Worm (Caenorhabditis elegans) whole organism, young adult: Measurements from ENCODE around the gene W06A11.1.

Experiments used
- D2030.7 ChIP-seq: fragments of 200-800 bp; sonication (Bioruptor generic); IDR thresholded peaks from 2 replicates; pipeline ENCODE4 v1.3.6; 2022; ENCODE audit warnings: missing genetic modification reagents, missing genetic modification characterization, missing compliant biosample characterization
- F10E7.11 ChIP-seq: sonication (generic microtip); optimal IDR thresholded peaks from 2 replicates; lab custom pipeline; 2017; ENCODE audit warnings: mild to moderate bottlenecking, missing genetic modification characterization, moderate library complexity, missing compliant biosample characterization
- F33H1.4 ChIP-seq: fragments of 200-800 bp; sonication (Bioruptor generic); IDR thresholded peaks from 2 replicates; pipeline ENCODE4 v1.3.6; 2022; ENCODE audit warnings: missing genetic modification reagents, missing genetic modification characterization, missing compliant biosample characterization
- F57C9.4 ChIP-seq: sonication (generic microtip); optimal IDR thresholded peaks from 2 replicates; lab custom pipeline; 2017; ENCODE audit warnings: mild to moderate bottlenecking, missing genetic modification characterization, missing compliant biosample characterization
- K11D2.4 ChIP-seq: fragments of 200-800 bp; sonication (Bioruptor generic); IDR thresholded peaks from 2 replicates; pipeline ENCODE4 v1.3.6; 2022; ENCODE audit warnings: missing genetic modification reagents, missing genetic modification characterization, missing compliant biosample characterization
- Y67H2A.10 ChIP-seq: fragments of 200-800 bp; sonication (Bioruptor generic); conservative IDR thresholded peaks from 2 replicates; pipeline ENCODE4 v1.3.6; 2022; ENCODE audit warnings: missing genetic modification reagents, missing genetic modification characterization, missing compliant biosample characterization
- Y79H2A.3 ChIP-seq: fragments of 200-800 bp; sonication (Bioruptor generic); conservative IDR thresholded peaks from 2 replicates; pipeline ENCODE4 v1.3.6; 2022; ENCODE audit warnings: missing genetic modification reagents, missing genetic modification characterization, missing compliant biosample characterization
- Y95B8A.8 ChIP-seq: fragments of 200-800 bp; sonication (Bioruptor generic); IDR thresholded peaks from 2 replicates; pipeline ENCODE4 v1.3.6; 2022; ENCODE audit warnings: missing genetic modification reagents, missing genetic modification characterization, missing compliant biosample characterization
- ama-1 ChIP-seq, 3 experiments: fragments of 150-350 bp in 1 of 3; sonication (generic microtip) in 2 of 3; optimal IDR thresholded peaks; 2 replicates each; lab custom pipeline; 2014 to 2018; ENCODE audit warnings: missing biosample characterization in 2 of 3, missing genetic modification characterization in 2 of 3, missing genetic modification reagents in 2 of 3
- aptf-2 ChIP-seq: fragments of 200-800 bp; sonication (Bioruptor generic); conservative IDR thresholded peaks from 2 replicates; pipeline ENCODE4 v1.3.6; 2022; ENCODE audit warnings: missing genetic modification reagents, missing genetic modification characterization, missing compliant biosample characterization
- aptf-3 ChIP-seq: fragments of 200-800 bp; sonication (Bioruptor generic); IDR thresholded peaks from 2 replicates; pipeline ENCODE4 v1.3.6; 2022; ENCODE audit warnings: missing genetic modification characterization, missing compliant biosample characterization
- athp-1 ChIP-seq: sonication (generic microtip); optimal IDR thresholded peaks from 2 replicates; lab custom pipeline; 2017; ENCODE audit warnings: mild to moderate bottlenecking, missing genetic modification characterization, missing compliant biosample characterization
- attf-3 ChIP-seq: fragments of 200-800 bp; sonication (Bioruptor generic); conservative IDR thresholded peaks from 2 replicates; pipeline ENCODE4 v1.3.6; 2022; ENCODE audit warnings: missing genetic modification reagents, missing genetic modification characterization, missing compliant biosample characterization
- attf-5 ChIP-seq: fragments of 200-800 bp; sonication (Bioruptor generic); optimal IDR thresholded peaks from 2 replicates; lab custom pipeline; 2018; ENCODE audit warnings: mild to moderate bottlenecking, missing genetic modification characterization, missing compliant biosample characterization
- attf-6 ChIP-seq: fragments of 200-800 bp; sonication (Bioruptor generic); IDR thresholded peaks from 2 replicates; pipeline ENCODE4 v1.3.6; 2022; ENCODE audit warnings: missing genetic modification reagents, missing genetic modification characterization, missing compliant biosample characterization
- ceh-100 ChIP-seq: fragments of 200-800 bp; sonication (Bioruptor generic); IDR thresholded peaks from 2 replicates; pipeline ENCODE4 v1.3.6; 2022; ENCODE audit warnings: missing genetic modification reagents, missing genetic modification characterization, missing compliant biosample characterization
- die-1 ChIP-seq: sonication (generic microtip); optimal IDR thresholded peaks from 2 replicates; lab custom pipeline; 2016; ENCODE audit warnings: missing genotype, mild to moderate bottlenecking, missing genetic modification characterization, missing compliant biosample characterization
- dox-1 ChIP-seq: fragments of 200-800 bp; sonication (Bioruptor generic); IDR thresholded peaks from 2 replicates; pipeline ENCODE4 v1.3.6; 2022; ENCODE audit warnings: missing genetic modification reagents, missing genetic modification characterization, missing compliant biosample characterization
- dpl-1 ChIP-seq: fragments of 150-350 bp; optimal IDR thresholded peaks from 2 replicates; lab custom pipeline; 2014; ENCODE audit warnings: missing biosample characterization, missing genetic modification reagents, missing genetic modification characterization
- efl-1 ChIP-seq: fragments of 150-350 bp; optimal IDR thresholded peaks from 2 replicates; lab custom pipeline; 2014; ENCODE audit warnings: missing biosample characterization, missing genetic modification reagents, missing genetic modification characterization
- egl-18 ChIP-seq: fragments of 200-800 bp; sonication (Bioruptor generic); IDR thresholded peaks from 2 replicates; pipeline ENCODE4 v1.3.6; 2022; ENCODE audit warnings: missing genetic modification reagents, missing genetic modification characterization, missing compliant biosample characterization
- egl-44 ChIP-seq: fragments of 200-800 bp; sonication (Bioruptor generic); IDR thresholded peaks from 2 replicates; pipeline ENCODE4 v1.3.6; 2022; ENCODE audit warnings: missing genetic modification reagents, missing genetic modification characterization, missing compliant biosample characterization
- gei-17 ChIP-seq: fragments of 200-800 bp; sonication (Bioruptor generic); optimal IDR thresholded peaks from 2 replicates; lab custom pipeline; 2018; ENCODE audit warnings: mild to moderate bottlenecking, missing genetic modification characterization, missing compliant biosample characterization
- hrde-1 ChIP-seq: sonication (generic microtip); optimal IDR thresholded peaks from 2 replicates; lab custom pipeline; 2016; ENCODE audit warnings: missing genetic modification characterization, mild to moderate bottlenecking, missing compliant biosample characterization, moderate library complexity, missing genotype, missing genetic modification reagents, borderline replicate concordance
- let-607 ChIP-seq, 2 experiments: fragments of 200-800 bp in 1 of 2; sonication (Bioruptor generic) in 1 of 2; sonication (generic microtip) in 1 of 2; optimal IDR thresholded peaks; 2 replicates each; lab custom pipeline; 2016 to 2018; ENCODE audit warnings: mild to moderate bottlenecking in 2 of 2, missing compliant biosample characterization in 2 of 2, missing genetic modification characterization in 2 of 2, moderate library complexity in 2 of 2, missing genotype in 1 of 2
- madf-6 ChIP-seq: fragments of 200-800 bp; sonication (Bioruptor generic); IDR thresholded peaks from 2 replicates; pipeline ENCODE4 v1.3.6; 2022; ENCODE audit warnings: missing genetic modification reagents, missing genetic modification characterization, missing compliant biosample characterization
- madf-8 ChIP-seq: fragments of 200-800 bp; sonication (Bioruptor generic); conservative IDR thresholded peaks from 2 replicates; pipeline ENCODE4 v1.3.6; 2022; ENCODE audit warnings: missing genetic modification reagents, missing genetic modification characterization, missing compliant biosample characterization
- mcd-1 ChIP-seq: fragments of 200-800 bp; sonication (Bioruptor generic); IDR thresholded peaks from 2 replicates; pipeline ENCODE4 v1.3.6; 2022; ENCODE audit warnings: missing genetic modification reagents, missing genetic modification characterization, missing compliant biosample characterization
- nfya-1 ChIP-seq: sonication (generic microtip); optimal IDR thresholded peaks from 2 replicates; lab custom pipeline; 2017; ENCODE audit warnings: antibody characterized with exemption, missing compliant biosample characterization, missing genetic modification characterization, borderline replicate concordance; ENCODE audit not compliant: insufficient read depth
- nfyb-1 ChIP-seq: fragments of 200-800 bp; sonication (Bioruptor generic); IDR thresholded peaks from 2 replicates; pipeline ENCODE4 v1.3.6; 2022; ENCODE audit warnings: missing genetic modification reagents, missing genetic modification characterization, missing compliant biosample characterization
- nhr-80 ChIP-seq: sonication (generic microtip); optimal IDR thresholded peaks from 2 replicates; lab custom pipeline; 2016; ENCODE audit warnings: missing genetic modification characterization, missing compliant biosample characterization
- pbrm-1 ChIP-seq: fragments of 200-800 bp; sonication (Bioruptor generic); IDR thresholded peaks from 2 replicates; pipeline ENCODE4 v1.3.6; 2022; ENCODE audit warnings: missing genetic modification reagents, missing genetic modification characterization, missing compliant biosample characterization
- rcor-1 ChIP-seq: fragments of 200-800 bp; sonication (Bioruptor generic); IDR thresholded peaks from 2 replicates; pipeline ENCODE4 v1.3.6; 2022; ENCODE audit warnings: missing genetic modification reagents, missing genetic modification characterization, missing compliant biosample characterization
- rec-8 ChIP-seq, 2 experiments: sonication (generic microtip); optimal IDR thresholded peaks; 2 replicates each; lab custom pipeline; 2016; ENCODE audit warnings: mild to moderate bottlenecking in 2 of 2, missing genetic modification characterization in 2 of 2, missing genetic modification reagents in 2 of 2, missing genotype in 2 of 2, missing biosample characterization in 1 of 2, missing compliant biosample characterization in 1 of 2, moderate library complexity in 1 of 2
- rpc-1 ChIP-seq, 2 experiments: fragments of 150-350 bp in 1 of 2; sonication (generic microtip) in 1 of 2; optimal IDR thresholded peaks; 2 replicates each; lab custom pipeline; 2014 to 2018; ENCODE audit warnings: missing biosample characterization in 1 of 2, missing genetic modification characterization in 1 of 2, missing genetic modification reagents in 1 of 2, missing genotype in 1 of 2
- sea-2 ChIP-seq: fragments of 200-800 bp; sonication (Bioruptor generic); IDR thresholded peaks from 2 replicates; pipeline ENCODE4 v1.3.6; 2022; ENCODE audit warnings: missing genetic modification characterization, missing compliant biosample characterization
- snpc-1.3 ChIP-seq: sonication (generic microtip); optimal IDR thresholded peaks from 2 replicates; lab custom pipeline; 2017; ENCODE audit warnings: missing genetic modification characterization, mild to moderate bottlenecking, missing compliant biosample characterization, antibody characterized with exemption, moderate library complexity, missing genotype, missing genetic modification reagents; ENCODE audit not compliant: insufficient read depth
- snpc-3.4 ChIP-seq: sonication (generic microtip); optimal IDR thresholded peaks from 2 replicates; lab custom pipeline; 2017; ENCODE audit warnings: missing genetic modification characterization, mild to moderate bottlenecking, missing compliant biosample characterization, antibody characterized with exemption, moderate library complexity, missing genotype, missing genetic modification reagents
- snpc-4 ChIP-seq, 5 experiments: fragments of 150-350 bp in 1 of 5; sonication (generic microtip) in 4 of 5; optimal IDR thresholded peaks; 2 replicates each; lab custom pipeline; 2014 to 2018; ENCODE audit warnings: missing genetic modification characterization in 5 of 5, missing biosample characterization in 3 of 5, antibody characterized with exemption in 2 of 5, mild to moderate bottlenecking in 2 of 5, missing compliant biosample characterization in 2 of 5, missing genotype in 2 of 5, moderate library complexity in 2 of 5, missing genetic modification reagents in 1 of 5
- tbp1 ChIP-seq: fragments of 200-800 bp; sonication (Bioruptor generic); optimal IDR thresholded peaks from 2 replicates; lab custom pipeline; 2018; ENCODE audit warnings: mild to moderate bottlenecking, missing genetic modification characterization, missing compliant biosample characterization
- tlf-1 ChIP-seq: fragments of 200-800 bp; sonication (Bioruptor generic); optimal IDR thresholded peaks from 2 replicates; lab custom pipeline; 2018; ENCODE audit warnings: mild to moderate bottlenecking, missing genetic modification characterization, missing compliant biosample characterization
- xnd-1 ChIP-seq: sonication (generic microtip); optimal IDR thresholded peaks from 2 replicates; lab custom pipeline; 2016; ENCODE audit warnings: missing genotype, missing genetic modification reagents, missing genetic modification characterization, missing compliant biosample characterization
- zim-3 ChIP-seq: sonication (generic microtip); optimal IDR thresholded peaks from 2 replicates; lab custom pipeline; 2017; ENCODE audit warnings: mild to moderate bottlenecking, missing genetic modification characterization, moderate library complexity, missing compliant biosample characterization
- ztf-18 ChIP-seq: sonication (generic microtip); optimal IDR thresholded peaks from 2 replicates; lab custom pipeline; 2016; ENCODE audit warnings: missing genotype, mild to moderate bottlenecking, missing genetic modification characterization, missing compliant biosample characterization

W06A11.1 gene

ce11 chrII:4042696-4043095 is 24.7 kb upstream of the W06A11.1 start (continued):
- TF ChIP-seq nfya-1 (no peak), ama-1 (optimal IDR thresholded peaks at IDR 0.05; lab: Kevin White, UChicago) (peak; percentile 42), ama-1 (GFP tag; optimal IDR thresholded peaks at IDR 0.05; lab: Kevin White, UChicago) (peak in 1 of 2 experiments; percentile 38), ceh-100 (0 out of 2 replicates have a peak, but pooled peaks have one; percentile 13)

- TF ChIP-seq let-607 (tag; optimal IDR thresholded peaks at IDR 0.05; lab: Kevin White, UChicago) (peak; percentile 60 to 91), rcor-1 (GFP tag; lab: Robert Waterston, UW) (peak; percentile 74; the same call in 1 of the 2 replicates), D2030.7 (GFP tag; lab: Robert Waterston, UW) (peak; percentile 82), hrde-1 (no peak), rpc-1 (optimal IDR thresholded peaks at IDR 0.05; lab: Kevin White, UChicago) (no peak), rpc-1 (tag; optimal IDR thresholded peaks at IDR 0.05; lab: Kevin White, UChicago) (no peak), efl-1 (peak; percentile 91), athp-1 (peak; percentile 50), die-1 (no peak), Y67H2A.10 (peak; percentile 51; the same call in 1 of the 2 replicates), tlf-1 (GFP tag; lab: Kevin White, UChicago) (peak; percentile 80), egl-44 (GFP tag; lab: Robert Waterston, UW) (peak; percentile 46; the same call in 1 of the 2 replicates), K11D2.4 (GFP tag; lab: Robert Waterston, UW) (peak; percentile 85), nfyb-1 (GFP tag; lab: Robert Waterston, UW) (peak; percentile 87), aptf-2 (GFP tag; lab: Robert Waterston, UW) (0 out of 2 replicates have a peak, but pooled peaks have one; percentile 38), rec-8 (tag; optimal IDR thresholded peaks at IDR 0.05; lab: Kevin White, UChicago) (no peak), ztf-18 (peak; percentile 4), xnd-1 (tag; lab: Kevin White, UChicago) (peak; percentile 56), Y79H2A.3 (0 out of 2 replicates have a peak, but pooled peaks have one; percentile 46), pbrm-1 (GFP tag; lab: Robert Waterston, UW) (peak; percentile 74), attf-3 (peak; percentile 61; the same call in 1 of the 2 replicates), dpl-1 (GFP tag; lab: Kevin White, UChicago) (peak; percentile 96), madf-8 (GFP tag; lab: Robert Waterston, UW) (peak; percentile 81), dox-1 (GFP tag; lab: Robert Waterston, UW) (peak; percentile 92), sea-2 (GFP tag; lab: Robert Waterston, UW) (no peak), Y95B8A.8 (peak; percentile 71; the same call in 1 of the 2 replicates), nhr-80 (tag; lab: Kevin White, UChicago) (peak; percentile 12), zim-3 (tag; lab: Kevin White, UChicago) (no peak), F57C9.4 (tag; lab: Kevin White, UChicago) (no peak), snpc-4 (GFP tag; optimal IDR thresholded peaks at IDR 0.05; lab: Kevin White, UChicago) (peak; percentile 1), snpc-4 (tag; optimal IDR thresholded peaks at IDR 0.05; lab: Kevin White, UChicago) (peak in 3 of 4 experiments; percentile 43 to 68 (median 60)), F10E7.11 (tag; lab: Kevin White, UChicago) (no peak), tbp1 (peak; percentile 66), aptf-3 (GFP tag; lab: Robert Waterston, UW) (no peak), snpc-3.4 (tag; lab: Kevin White, UChicago) (peak; percentile 10), madf-6 (GFP tag; lab: Robert Waterston, UW) (peak; percentile 93), attf-6 (GFP tag; lab: Robert Waterston, UW) (peak; percentile 49; the same call in 1 of the 2 replicates), attf-5 (GFP tag; lab: Kevin White, UChicago) (peak; percentile 86), gei-17 (peak; percentile 17), mcd-1 (peak; percentile 91), egl-18 (no peak), snpc-1.3 (tag; lab: Kevin White, UChicago) (peak; percentile 24), F33H1.4 (GFP tag; lab: Robert Waterston, UW) (peak; percentile 76)
These were observed 23.0 kb upstream of the W06A11.1 start, which contains the start of gene rpn-11 for ce11 chrII:4044349-4044748. Gene rpn-11 (minus strand): TSS chrII:4044546.
